Worm (Caenorhabditis elegans) whole organism, L4 larva: Measurements from ENCODE around the gene srg-21.
A peak's percentile ranks its signal among the peaks of the same experiment; 100 is the strongest.

Experiments
- F49E8.2 ChIP-seq: sonication (generic microtip); optimal IDR thresholded peaks from 2 replicates; lab custom pipeline; 2016; ENCODE audit warnings: missing compliant biosample characterization, mild to moderate bottlenecking, missing genetic modification characterization, borderline replicate concordance
- aly-2 ChIP-seq: sonication (generic microtip); optimal IDR thresholded peaks from 2 replicates; lab custom pipeline; 2018; ENCODE audit warnings: missing biosample characterization, missing genetic modification characterization
- egl-27 ChIP-seq: sonication (generic microtip); optimal IDR thresholded peaks from 3 replicates; lab custom pipeline; 2017; ENCODE audit warnings: missing biosample characterization, missing genetic modification reagents, missing genetic modification characterization
- fkh-10 ChIP-seq: fragments of 150-350 bp; optimal IDR thresholded peaks from 2 replicates; lab custom pipeline; 2014; ENCODE audit warnings: missing biosample characterization, missing genetic modification reagents, missing genetic modification characterization
- mdl-1 ChIP-seq, 2 experiments: fragments of 150-350 bp in 1 of 2; sonication (generic microtip) in 1 of 2; optimal IDR thresholded peaks; 2 replicates each; lab custom pipeline; 2014 to 2017; ENCODE audit warnings: missing biosample characterization in 2 of 2, missing genetic modification characterization in 2 of 2
- mep-1 ChIP-seq: fragments of 150-350 bp; sonication (generic microtip); optimal IDR thresholded peaks from 3 replicates; lab custom pipeline; 2014; ENCODE audit warnings: missing biosample characterization, missing genetic modification characterization
- nhr-25 ChIP-seq: sonication (generic microtip); optimal IDR thresholded peaks from 2 replicates; lab custom pipeline; 2017; ENCODE audit warnings: missing genetic modification characterization, mild to moderate bottlenecking, missing compliant biosample characterization, antibody characterized with exemption, moderate library complexity, borderline replicate concordance; ENCODE audit not compliant: insufficient read depth
- nhr-28 ChIP-seq: fragments of 150-350 bp; optimal IDR thresholded peaks from 2 replicates; lab custom pipeline; 2014; ENCODE audit warnings: missing biosample characterization, missing genetic modification characterization
- nhr-41 ChIP-seq: fragments of 200-800 bp; sonication (Bioruptor generic); IDR thresholded peaks from 2 replicates; pipeline ENCODE4 v1.3.6; 2022; ENCODE audit warnings: missing genetic modification reagents, missing genetic modification characterization, missing compliant biosample characterization
- pha-4 ChIP-seq, 2 experiments: fragments of 150-350 bp in 1 of 2; fragments of 200-800 bp in 1 of 2; sonication (Bioruptor generic) in 1 of 2; IDR thresholded peaks in 1 of 2; optimal IDR thresholded peaks in 1 of 2; 2 replicates each; pipeline versions ENCODE4 v1.3.6 to Lab custom; 2014 to 2022; ENCODE audit warnings: missing genetic modification characterization in 2 of 2, missing genetic modification reagents in 2 of 2, missing biosample characterization in 1 of 2, missing compliant biosample characterization in 1 of 2
- zag-1 ChIP-seq: fragments of 150-350 bp; optimal IDR thresholded peaks from 2 replicates; lab custom pipeline; 2014; ENCODE audit warnings: missing biosample characterization, missing genetic modification characterization

DNA sequence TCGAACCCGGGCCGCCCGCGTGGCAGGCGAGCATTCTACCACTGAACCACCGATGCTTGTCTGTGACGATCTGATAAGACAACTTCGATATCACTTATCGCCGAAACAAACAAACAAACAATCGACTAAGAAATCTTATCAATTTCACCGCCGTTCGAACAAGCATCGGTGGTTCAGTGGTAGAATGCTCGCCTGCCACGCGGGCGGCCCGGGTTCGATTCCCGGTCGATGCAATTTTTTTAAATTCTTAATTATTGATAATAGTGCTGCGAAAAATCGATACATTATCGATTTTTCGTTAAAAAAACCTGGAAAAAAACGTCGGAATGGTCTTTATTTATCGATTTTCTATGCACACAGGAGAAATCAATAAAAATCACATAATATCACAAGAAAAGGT, 28.9 kb downstream of the srg-21 start:
- TF ChIP-seq mdl-1 (tag; optimal IDR thresholded peaks at IDR 0.05; lab: Kevin White, UChicago) (peak in 1 of 2 experiments; percentile 4), mep-1 (peak; percentile 59), pha-4 (GFP tag; IDR thresholded peaks at IDR 0.05; lab: Robert Waterston, UW) (peak; percentile 75; the same call in 1 of the 2 replicates), pha-4 (tag; optimal IDR thresholded peaks at IDR 0.05; lab: Kevin White, UChicago) (no peak), egl-27 (no peak), nhr-41 (GFP tag; lab: Robert Waterston, UW) (0 out of 2 replicates have a peak, but pooled peaks have one; percentile 43), zag-1 (tag; lab: Kevin White, UChicago) (no peak), fkh-10 (GFP tag; lab: Kevin White, UChicago) (no peak), nhr-25 (tag; lab: Kevin White, UChicago) (no peak), nhr-28 (tag; lab: Kevin White, UChicago) (peak; percentile 21), aly-2 (no peak), F49E8.2 (tag; lab: Kevin White, UChicago) (peak; percentile 15)
